Worm (Caenorhabditis elegans) whole organism, L1 larva: ENCODE measurements around the gene gst-13.

Experiments
- C04F5.9 ChIP-seq: sonication (generic microtip); optimal IDR thresholded peaks from 2 replicates; lab custom pipeline; 2016; ENCODE audit warnings: missing genetic modification characterization, missing compliant biosample characterization
- C16A3.4 ChIP-seq: fragments of 150-350 bp; optimal IDR thresholded peaks from 2 replicates; lab custom pipeline; 2014; ENCODE audit warnings: missing biosample characterization, missing genetic modification characterization
- C34B4.2 ChIP-seq: sonication (generic microtip); optimal IDR thresholded peaks from 2 replicates; lab custom pipeline; 2017; ENCODE audit warnings: mild to moderate bottlenecking, missing genetic modification characterization, missing compliant biosample characterization
- Y116A8C.19 ChIP-seq: sonication (generic microtip); optimal IDR thresholded peaks from 2 replicates; lab custom pipeline; 2016; ENCODE audit warnings: missing compliant biosample characterization, missing genetic modification characterization, borderline replicate concordance
- aha-1 ChIP-seq: fragments of 150-350 bp; optimal IDR thresholded peaks from 2 replicates; lab custom pipeline; 2014; ENCODE audit warnings: missing biosample characterization, missing genetic modification characterization
- alr-1 ChIP-seq: fragments of 200-800 bp; sonication (Bioruptor generic); optimal IDR thresholded peaks from 2 replicates; lab custom pipeline; 2018; ENCODE audit warnings: borderline replicate concordance, mild to moderate bottlenecking, missing genetic modification characterization, missing compliant biosample characterization
- aly-2 ChIP-seq: fragments of 150-350 bp; optimal IDR thresholded peaks from 2 replicates; lab custom pipeline; 2014; ENCODE audit warnings: missing biosample characterization, missing genetic modification characterization
- ceh-88 ChIP-seq: fragments of 200-800 bp; sonication (Bioruptor generic); IDR thresholded peaks from 2 replicates; pipeline ENCODE4 v1.3.6; 2022; ENCODE audit warnings: missing genetic modification characterization, missing compliant biosample characterization
- ceh-90 ChIP-seq: sonication (generic microtip); optimal IDR thresholded peaks from 2 replicates; lab custom pipeline; 2016; ENCODE audit warnings: missing genetic modification characterization, missing compliant biosample characterization
- ces-1 ChIP-seq: fragments of 150-350 bp; optimal IDR thresholded peaks from 2 replicates; lab custom pipeline; 2014; ENCODE audit warnings: missing biosample characterization, missing genetic modification reagents, missing genetic modification characterization
- dpl-1 ChIP-seq, 3 experiments: fragments of 150-350 bp in 2 of 3; sonication (generic microtip) in 1 of 3; optimal IDR thresholded peaks; 2 replicates each; lab custom pipeline; 2014 to 2017; ENCODE audit warnings: missing biosample characterization in 3 of 3, missing genetic modification characterization in 3 of 3, missing genetic modification reagents in 3 of 3
- dsc-1 ChIP-seq: sonication (generic microtip); optimal IDR thresholded peaks from 2 replicates; lab custom pipeline; 2016; ENCODE audit warnings: mild to moderate bottlenecking, missing genetic modification characterization, missing compliant biosample characterization
- egl-13 ChIP-seq: sonication (generic microtip); optimal IDR thresholded peaks from 2 replicates; lab custom pipeline; 2016; ENCODE audit warnings: missing genotype, missing genetic modification reagents, missing genetic modification characterization, missing compliant biosample characterization
- egl-27 ChIP-seq, 2 experiments: fragments of 150-350 bp in 1 of 2; sonication (generic microtip); optimal IDR thresholded peaks; 3 replicates each; lab custom pipeline; 2017 to 2018; ENCODE audit warnings: missing biosample characterization in 2 of 2, missing genetic modification characterization in 2 of 2, missing genetic modification reagents in 2 of 2
- elt-2 ChIP-seq: sonication (generic microtip); optimal IDR thresholded peaks from 2 replicates; lab custom pipeline; 2016; ENCODE audit warnings: missing genetic modification characterization, mild to moderate bottlenecking, inconsistent platforms, missing compliant biosample characterization, missing genetic modification reagents
- elt-3 ChIP-seq, 6 experiments: fragments of 150-350 bp in 1 of 6; sonication (generic microtip); optimal IDR thresholded peaks; 2 replicates each; lab custom pipeline; 2017 to 2018; ENCODE audit warnings: missing biosample characterization in 6 of 6, missing genetic modification characterization in 6 of 6, inconsistent platforms in 1 of 6
- hlh-17 ChIP-seq: fragments of 200-800 bp; sonication (Bioruptor generic); optimal IDR thresholded peaks from 2 replicates; lab custom pipeline; 2018; ENCODE audit warnings: missing genetic modification characterization, mild to moderate bottlenecking, missing compliant biosample characterization, moderate library complexity, borderline replicate concordance
- hlh-4 ChIP-seq: sonication (generic microtip); optimal IDR thresholded peaks from 2 replicates; lab custom pipeline; 2016; ENCODE audit warnings: mild to moderate bottlenecking, missing genetic modification characterization, missing compliant biosample characterization
- hpl-2 ChIP-seq: fragments of 150-350 bp; optimal IDR thresholded peaks from 2 replicates; lab custom pipeline; 2014; ENCODE audit warnings: missing biosample characterization, missing genetic modification reagents, missing genetic modification characterization
- irx-1 ChIP-seq: sonication (generic microtip); optimal IDR thresholded peaks from 2 replicates; lab custom pipeline; 2016; ENCODE audit warnings: missing genetic modification characterization, missing compliant biosample characterization
- isw-1 ChIP-seq: fragments of 200-800 bp; sonication (Bioruptor generic); IDR thresholded peaks from 2 replicates; pipeline ENCODE4 v1.3.6; 2022; ENCODE audit warnings: missing genetic modification characterization, missing compliant biosample characterization
- lin-14 ChIP-seq: fragments of 200-800 bp; sonication (Bioruptor generic); optimal IDR thresholded peaks from 2 replicates; lab custom pipeline; 2018; ENCODE audit warnings: mild to moderate bottlenecking, missing genetic modification characterization, moderate library complexity, missing compliant biosample characterization
- lin-15B ChIP-seq: fragments of 150-350 bp; sonication (generic microtip); optimal IDR thresholded peaks from 3 replicates; lab custom pipeline; 2014; ENCODE audit warnings: missing biosample characterization, missing genetic modification characterization
- lin-39 ChIP-seq: fragments of 150-350 bp; optimal IDR thresholded peaks from 2 replicates; lab custom pipeline; 2014; ENCODE audit warnings: missing biosample characterization, missing genetic modification reagents, missing genetic modification characterization
- lir-3 ChIP-seq: sonication (generic microtip); optimal IDR thresholded peaks from 2 replicates; lab custom pipeline; 2016; ENCODE audit warnings: mild to moderate bottlenecking, missing genetic modification characterization, moderate library complexity, missing compliant biosample characterization; ENCODE audit not compliant: poor library complexity
- lsy-2 ChIP-seq, 2 experiments: fragments of 150-350 bp; optimal IDR thresholded peaks; 2 replicates each; lab custom pipeline; 2014; ENCODE audit warnings: missing biosample characterization in 2 of 2, missing genetic modification characterization in 2 of 2
- mef-2 ChIP-seq: fragments of 150-350 bp; optimal IDR thresholded peaks from 2 replicates; lab custom pipeline; 2014; ENCODE audit warnings: missing biosample characterization, missing genetic modification characterization
- nhr-11 ChIP-seq: fragments of 150-350 bp; optimal IDR thresholded peaks from 2 replicates; lab custom pipeline; 2014; ENCODE audit warnings: missing biosample characterization, missing genetic modification characterization
- nhr-20 ChIP-seq: sonication (generic microtip); optimal IDR thresholded peaks from 2 replicates; lab custom pipeline; 2016; ENCODE audit warnings: mild to moderate bottlenecking, missing genetic modification characterization, missing compliant biosample characterization
- nhr-237 ChIP-seq: fragments of 150-350 bp; optimal IDR thresholded peaks from 2 replicates; lab custom pipeline; 2014; ENCODE audit warnings: missing biosample characterization, missing genetic modification characterization
- nhr-71 ChIP-seq: sonication (generic microtip); optimal IDR thresholded peaks from 2 replicates; lab custom pipeline; 2016; ENCODE audit warnings: mild to moderate bottlenecking, missing genetic modification characterization, moderate library complexity, missing compliant biosample characterization
- nhr-77 ChIP-seq: fragments of 150-350 bp; optimal IDR thresholded peaks from 2 replicates; lab custom pipeline; 2014; ENCODE audit warnings: missing biosample characterization, missing genetic modification characterization
- nhr-84 ChIP-seq: sonication (generic microtip); optimal IDR thresholded peaks from 2 replicates; lab custom pipeline; 2017; ENCODE audit warnings: missing biosample characterization, missing genetic modification characterization
- nhr-85 ChIP-seq: sonication (generic microtip); peaks from one replicate; lab custom pipeline; 2016; ENCODE audit warnings: missing genetic modification characterization, inconsistent platforms, missing compliant biosample characterization
- pqm-1 ChIP-seq: sonication (generic microtip); optimal IDR thresholded peaks from 3 replicates; lab custom pipeline; 2017; ENCODE audit warnings: missing biosample characterization, missing genetic modification characterization
- snpc-4 ChIP-seq: fragments of 150-350 bp; optimal IDR thresholded peaks from 2 replicates; lab custom pipeline; 2014; ENCODE audit warnings: missing biosample characterization, missing genetic modification characterization
- snu-23 ChIP-seq: sonication (generic microtip); optimal IDR thresholded peaks from 2 replicates; lab custom pipeline; 2016; ENCODE audit warnings: missing genetic modification characterization, missing compliant biosample characterization
- sptf-1 ChIP-seq: fragments of 150-350 bp; optimal IDR thresholded peaks from 2 replicates; lab custom pipeline; 2014; ENCODE audit warnings: missing biosample characterization, missing genetic modification characterization
- sup-37 ChIP-seq: fragments of 200-800 bp; sonication (Bioruptor generic); optimal IDR thresholded peaks from 2 replicates; lab custom pipeline; 2018; ENCODE audit warnings: mild to moderate bottlenecking, missing genetic modification characterization, missing compliant biosample characterization
- tbx-2 ChIP-seq: sonication (generic microtip); optimal IDR thresholded peaks from 2 replicates; lab custom pipeline; 2016; ENCODE audit warnings: missing genetic modification characterization, missing compliant biosample characterization
- tlp-1 ChIP-seq: fragments of 150-350 bp; optimal IDR thresholded peaks from 2 replicates; lab custom pipeline; 2014; ENCODE audit warnings: missing biosample characterization, missing genetic modification characterization
- unc-62 ChIP-seq: fragments of 150-350 bp; optimal IDR thresholded peaks from 2 replicates; lab custom pipeline; 2014; ENCODE audit warnings: missing biosample characterization, missing genetic modification reagents, missing genetic modification characterization
- unc-86 ChIP-seq: sonication (generic microtip); optimal IDR thresholded peaks from 2 replicates; lab custom pipeline; 2016; ENCODE audit warnings: missing genetic modification characterization, missing compliant biosample characterization
- unc-98 ChIP-seq: fragments of 200-800 bp; sonication (Bioruptor generic); IDR thresholded peaks from 2 replicates; pipeline ENCODE4 v1.3.6; 2022; ENCODE audit warnings: missing genetic modification characterization, missing compliant biosample characterization
- vab-15 ChIP-seq: sonication (generic microtip); optimal IDR thresholded peaks from 2 replicates; lab custom pipeline; 2017; ENCODE audit warnings: missing genotype, mild to moderate bottlenecking, missing genetic modification characterization, missing compliant biosample characterization
- xbp-1 ChIP-seq: sonication (generic microtip); optimal IDR thresholded peaks from 2 replicates; lab custom pipeline; 2016; ENCODE audit warnings: missing genetic modification characterization, missing compliant biosample characterization
- ztf-11 ChIP-seq, 2 experiments: sonication (generic microtip); optimal IDR thresholded peaks; 2 replicates each; lab custom pipeline; 2016 to 2017; ENCODE audit warnings: missing genetic modification characterization in 2 of 2, missing biosample characterization in 1 of 2, missing compliant biosample characterization in 1 of 2
- ztf-4 ChIP-seq: fragments of 150-350 bp; optimal IDR thresholded peaks from 2 replicates; lab custom pipeline; 2014; ENCODE audit warnings: missing biosample characterization, missing genetic modification characterization

gst-13 gene

DNA sequence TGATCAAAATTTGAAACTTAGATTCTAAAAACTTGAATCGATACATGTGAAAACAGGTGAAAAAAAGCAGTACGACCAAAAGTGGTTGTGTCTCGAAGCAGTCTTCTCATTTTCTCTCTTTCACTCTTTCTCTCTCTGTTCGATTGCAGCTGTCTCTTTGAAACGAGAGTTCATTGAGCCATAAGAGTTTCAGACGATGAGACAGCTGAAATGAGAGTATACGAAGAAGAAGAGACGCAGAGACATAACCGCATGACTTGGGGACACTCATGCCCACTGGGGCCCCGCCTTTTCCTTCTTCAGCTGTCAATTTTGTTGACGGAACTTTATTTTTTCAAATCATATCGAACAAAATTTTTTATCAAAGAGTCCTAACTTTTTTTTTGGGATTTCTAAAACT, 42.7 kb downstream of the gst-13 start (continued):
- TF ChIP-seq nhr-85 (peak; percentile 97), elt-3 (tag; optimal IDR thresholded peaks at IDR 0.05; lab: Kevin White, UChicago) (peak in 2 of 6 experiments; percentile 63 to 82), unc-98 (GFP tag; lab: Robert Waterston, UW) (no peak), nhr-84 (tag; lab: Kevin White, UChicago) (no peak), isw-1 (GFP tag; lab: Robert Waterston, UW) (peak; percentile 66), lir-3 (tag; lab: Kevin White, UChicago) (peak; percentile 62), snu-23 (peak; percentile 94), tlp-1 (tag; lab: Kevin White, UChicago) (no peak), ces-1 (GFP tag; lab: Kevin White, UChicago) (no peak), egl-13 (tag; lab: Kevin White, UChicago) (peak; percentile 55), dpl-1 (GFP tag; optimal IDR thresholded peaks at IDR 0.05; lab: Kevin White, UChicago) (peak; percentile 47 to 70 (median 69)), lsy-2 (tag; optimal IDR thresholded peaks at IDR 0.05; lab: Kevin White, UChicago) (peak; percentile 87 to 89), sptf-1 (tag; lab: Kevin White, UChicago) (no peak), nhr-11 (peak; percentile 86), irx-1 (peak; percentile 79), nhr-237 (tag; lab: Kevin White, UChicago) (peak; percentile 30), egl-27 (tag; optimal IDR thresholded peaks at IDR 0.05; lab: Kevin White, UChicago) (peak; percentile 40 to 54), lin-14 (GFP tag; lab: Kevin White, UChicago) (peak; percentile 97), lin-15B (tag; lab: Kevin White, UChicago) (peak; percentile 1), dsc-1 (tag; lab: Kevin White, UChicago) (peak; percentile 48), mef-2 (tag; lab: Kevin White, UChicago) (peak; percentile 66), tbx-2 (tag; lab: Kevin White, UChicago) (peak; percentile 89), unc-62 (GFP tag; lab: Kevin White, UChicago) (no peak), snpc-4 (tag; lab: Kevin White, UChicago) (peak; percentile 59), unc-86 (tag; lab: Kevin White, UChicago) (peak; percentile 72), pqm-1 (no peak), aly-2 (tag; lab: Kevin White, UChicago) (peak; percentile 42), hpl-2 (GFP tag; lab: Kevin White, UChicago) (peak; percentile 44), lin-39 (peak; percentile 60), ztf-11 (tag; optimal IDR thresholded peaks at IDR 0.05; lab: Kevin White, UChicago) (no peak), ztf-4 (tag; lab: Kevin White, UChicago) (peak; percentile 71), C16A3.4 (tag; lab: Kevin White, UChicago) (peak; percentile 71), hlh-17 (GFP tag; lab: Kevin White, UChicago) (no peak), C34B4.2 (no peak), nhr-71 (peak; percentile 96), hlh-4 (tag; lab: Kevin White, UChicago) (peak; percentile 95), sup-37 (no peak), ceh-88 (peak; percentile 16; the same call in 1 of the 2 replicates), Y116A8C.19 (tag; lab: Kevin White, UChicago) (no peak), nhr-20 (tag; lab: Kevin White, UChicago) (peak; percentile 91), alr-1 (tag; lab: Kevin White, UChicago) (no peak), ceh-90 (tag; lab: Kevin White, UChicago) (no peak), vab-15 (no peak), C04F5.9 (peak; percentile 16), elt-2 (peak; percentile 53), aha-1 (tag; lab: Kevin White, UChicago) (no peak), nhr-77 (tag; lab: Kevin White, UChicago) (peak; percentile 49), xbp-1 (tag; lab: Kevin White, UChicago) (peak; percentile 80)
- TF ChIP-seq, all 84 proteins: peak for 56
